Worm (Caenorhabditis elegans) whole organism, late embryonic: ENCODE results near the gene srbc-24.

ENCODE experiments used
- C08G9.2 ChIP-seq: sonication (generic microtip); optimal IDR thresholded peaks from 2 replicates; lab custom pipeline; 2016; ENCODE audit warnings: mild to moderate bottlenecking, missing genetic modification characterization, moderate library complexity, missing compliant biosample characterization
- F13H6.1 ChIP-seq: sonication (generic microtip); optimal IDR thresholded peaks from 2 replicates; lab custom pipeline; 2016; ENCODE audit warnings: missing genetic modification characterization, missing compliant biosample characterization
- K02D7.2 ChIP-seq: sonication (generic microtip); optimal IDR thresholded peaks from 2 replicates; lab custom pipeline; 2017; ENCODE audit warnings: mild to moderate bottlenecking, missing genetic modification characterization, missing compliant biosample characterization
- K09A11.1 ChIP-seq: sonication (generic microtip); optimal IDR thresholded peaks from 2 replicates; lab custom pipeline; 2017; ENCODE audit warnings: antibody characterized with exemption, mild to moderate bottlenecking, missing genetic modification characterization, missing compliant biosample characterization; ENCODE audit not compliant: insufficient read depth
- ahr-1 ChIP-seq: sonication (generic microtip); optimal IDR thresholded peaks from 2 replicates; lab custom pipeline; 2016; ENCODE audit warnings: missing genetic modification characterization, missing compliant biosample characterization
- ama-1 ChIP-seq: fragments of 150-350 bp; optimal IDR thresholded peaks from 2 replicates; lab custom pipeline; 2014
- ceh-14 ChIP-seq: sonication (generic microtip); optimal IDR thresholded peaks from 2 replicates; lab custom pipeline; 2016; ENCODE audit warnings: missing genotype, missing genetic modification characterization, missing compliant biosample characterization
- ceh-19 ChIP-seq: fragments of 200-800 bp; sonication (Bioruptor generic); optimal IDR thresholded peaks from 2 replicates; lab custom pipeline; 2018; ENCODE audit warnings: mild to moderate bottlenecking, missing genetic modification characterization, missing compliant biosample characterization
- ceh-24 ChIP-seq: sonication (generic microtip); optimal IDR thresholded peaks from 2 replicates; lab custom pipeline; 2016; ENCODE audit warnings: mild to moderate bottlenecking, missing genetic modification characterization, missing compliant biosample characterization
- ceh-30 ChIP-seq: fragments of 150-350 bp; optimal IDR thresholded peaks from 2 replicates; lab custom pipeline; 2014; ENCODE audit warnings: missing biosample characterization, missing genetic modification characterization
- ceh-31 ChIP-seq: sonication (generic microtip); optimal IDR thresholded peaks from 2 replicates; lab custom pipeline; 2016; ENCODE audit warnings: missing genetic modification characterization, missing compliant biosample characterization
- ceh-6 ChIP-seq: fragments of 200-800 bp; sonication (Bioruptor generic); optimal IDR thresholded peaks from 2 replicates; lab custom pipeline; 2018; ENCODE audit warnings: mild to moderate bottlenecking, missing genetic modification characterization, missing compliant biosample characterization
- ceh-9 ChIP-seq: sonication (generic microtip); optimal IDR thresholded peaks from 2 replicates; lab custom pipeline; 2016; ENCODE audit warnings: mild to moderate bottlenecking, missing genetic modification characterization, inconsistent platforms, missing compliant biosample characterization
- che-1 ChIP-seq: sonication (generic microtip); optimal IDR thresholded peaks from 2 replicates; lab custom pipeline; 2016; ENCODE audit warnings: mild to moderate bottlenecking, missing genetic modification characterization, missing compliant biosample characterization
- elt-2 ChIP-seq: sonication (generic microtip); optimal IDR thresholded peaks from 2 replicates; lab custom pipeline; 2016; ENCODE audit warnings: missing genetic modification reagents, missing genetic modification characterization, missing compliant biosample characterization
- elt-4 ChIP-seq: sonication (generic microtip); optimal IDR thresholded peaks from 2 replicates; lab custom pipeline; 2016; ENCODE audit warnings: missing genetic modification characterization, missing compliant biosample characterization
- eyg-1 ChIP-seq: sonication (generic microtip); optimal IDR thresholded peaks from 2 replicates; lab custom pipeline; 2016; ENCODE audit warnings: missing genotype, missing genetic modification characterization, missing compliant biosample characterization
- gmeb-2 ChIP-seq: sonication (generic microtip); optimal IDR thresholded peaks from 2 replicates; lab custom pipeline; 2016; ENCODE audit warnings: missing genetic modification characterization, inconsistent platforms, missing compliant biosample characterization
- hlh-13 ChIP-seq: fragments of 200-800 bp; sonication (Bioruptor generic); optimal IDR thresholded peaks from 2 replicates; lab custom pipeline; 2018; ENCODE audit warnings: mild to moderate bottlenecking, missing genetic modification characterization, missing compliant biosample characterization
- hlh-6 ChIP-seq: sonication (generic microtip); optimal IDR thresholded peaks from 2 replicates; lab custom pipeline; 2016; ENCODE audit warnings: missing genotype, missing genetic modification characterization, missing compliant biosample characterization
- hlh-8 ChIP-seq: sonication (generic microtip); optimal IDR thresholded peaks from 2 replicates; lab custom pipeline; 2016; ENCODE audit warnings: missing genotype, missing genetic modification characterization, missing compliant biosample characterization
- lim-6 ChIP-seq: sonication (generic microtip); optimal IDR thresholded peaks from 2 replicates; lab custom pipeline; 2016; ENCODE audit warnings: missing genetic modification characterization, missing compliant biosample characterization
- madf-2 ChIP-seq: sonication (generic microtip); optimal IDR thresholded peaks from 2 replicates; lab custom pipeline; 2017; ENCODE audit warnings: missing genetic modification characterization, missing compliant biosample characterization
- mec-3 ChIP-seq: sonication (generic microtip); optimal IDR thresholded peaks from 2 replicates; lab custom pipeline; 2016; ENCODE audit warnings: borderline replicate concordance, missing genetic modification characterization, missing compliant biosample characterization
- nhr-11 ChIP-seq: fragments of 150-350 bp; optimal IDR thresholded peaks from 2 replicates; lab custom pipeline; 2014; ENCODE audit warnings: missing biosample characterization, missing genetic modification characterization
- pax-1 ChIP-seq: fragments of 150-350 bp; optimal IDR thresholded peaks from 2 replicates; lab custom pipeline; 2014; ENCODE audit warnings: missing biosample characterization, missing genetic modification characterization
- pha-2 ChIP-seq: sonication (generic microtip); optimal IDR thresholded peaks from 2 replicates; lab custom pipeline; 2017; ENCODE audit warnings: mild to moderate bottlenecking, missing genetic modification characterization, missing compliant biosample characterization
- pha-4 ChIP-seq: fragments of 150-350 bp; optimal IDR thresholded peaks from 2 replicates; lab custom pipeline; 2018; ENCODE audit warnings: missing biosample characterization, missing genetic modification reagents, missing genetic modification characterization
- pros-1 ChIP-seq: fragments of 150-350 bp; optimal IDR thresholded peaks from 2 replicates; lab custom pipeline; 2014; ENCODE audit warnings: missing biosample characterization, missing genetic modification reagents, missing genetic modification characterization
- sdc-2 ChIP-seq: sonication (generic microtip); optimal IDR thresholded peaks from 2 replicates; lab custom pipeline; 2016; ENCODE audit warnings: missing genotype, missing genetic modification characterization, missing compliant biosample characterization
- syd-9 ChIP-seq: sonication (generic microtip); optimal IDR thresholded peaks from 2 replicates; lab custom pipeline; 2016; ENCODE audit warnings: mild to moderate bottlenecking, missing genetic modification characterization, moderate library complexity, missing compliant biosample characterization
- tbx-7 ChIP-seq: sonication (generic microtip); optimal IDR thresholded peaks from 2 replicates; lab custom pipeline; 2016; ENCODE audit warnings: missing genotype, missing genetic modification characterization, missing compliant biosample characterization
- ttx-3 ChIP-seq: sonication (generic microtip); optimal IDR thresholded peaks from 2 replicates; lab custom pipeline; 2016; ENCODE audit warnings: missing genetic modification reagents, missing genetic modification characterization, missing compliant biosample characterization
- unc-86 ChIP-seq: sonication (generic microtip); optimal IDR thresholded peaks from 2 replicates; lab custom pipeline; 2016; ENCODE audit warnings: missing genetic modification characterization, missing compliant biosample characterization

The srbc-24 gene

ce11 chrV:2118574-2118973 lies 33.0 kb upstream of the srbc-24 start, which contains the start of gene bgnt-1.2:
bgnt-1.2 (minus strand) TSS chrV:2118674.
- TF ChIP-seq lim-6 (tag; lab: Kevin White, UChicago), result no peak
- TF ChIP-seq gmeb-2, result no peak
- no peak for TF ChIP-seq pha-2 (tag; lab: Kevin White, UChicago)
- no peak for TF ChIP-seq pax-1 (tag; lab: Kevin White, UChicago)
- no peak for TF ChIP-seq K02D7.2 (tag; lab: Kevin White, UChicago)
- TF ChIP-seq syd-9 (tag; lab: Kevin White, UChicago), result no peak

ce11 chrV:2119529-2119928 lies 32.0 kb upstream of the srbc-24 start, which contains the start of gene F22F7.11:
F22F7.11 (plus strand) TSS chrV:2119829.
- TF ChIP-seq hlh-8 (tag; lab: Kevin White, UChicago) (no peak), madf-2 (tag; lab: Kevin White, UChicago) (no peak), unc-86 (tag; lab: Kevin White, UChicago) (no peak), eyg-1 (tag; lab: Kevin White, UChicago) (no peak), ceh-30 (tag; lab: Kevin White, UChicago) (no peak), ahr-1 (tag; lab: Kevin White, UChicago) (no peak), nhr-11 (no peak), elt-4 (tag; lab: Kevin White, UChicago) (no peak), pros-1 (tag; lab: Kevin White, UChicago) (no peak), elt-2 (tag; lab: Kevin White, UChicago) (no peak), ttx-3 (tag; lab: Kevin White, UChicago) (no peak), che-1 (no peak), ceh-6 (GFP tag; lab: Kevin White, UChicago) (no peak), tbx-7 (no peak), mec-3 (no peak), hlh-6 (tag; lab: Kevin White, UChicago) (no peak), sdc-2 (tag; lab: Kevin White, UChicago) (no peak), ceh-9 (no peak), gmeb-2 (no peak)

- no peak for TF ChIP-seq pha-4 (tag; lab: Kevin White, UChicago)
- TF ChIP-seq F13H6.1, result no peak
- no peak for TF ChIP-seq ceh-31
- no peak for TF ChIP-seq ama-1 (lab: Kevin White, UChicago)
- TF ChIP-seq elt-2 (tag; lab: Kevin White, UChicago), result no peak
- no peak for TF ChIP-seq hlh-13 (GFP tag; lab: Kevin White, UChicago)
- no peak for TF ChIP-seq nhr-11
- no peak for TF ChIP-seq tbx-7
- no peak for TF ChIP-seq ceh-14 (tag; lab: Kevin White, UChicago)
- no peak for TF ChIP-seq K02D7.2 (tag; lab: Kevin White, UChicago)
- TF ChIP-seq ceh-24 (tag; lab: Kevin White, UChicago), result no peak
Observed at ce11 chrV:2121910-2122362, 29.6 kb upstream of the srbc-24 start, which contains the start of gene F22F7.8. F22F7.8 (minus strand) TSS chrV:2121960.

ce11 chrV:2122517-2122916 lies 29.0 kb upstream of the srbc-24 start, which contains the start of gene F22F7.2:
F22F7.2 (plus strand) TSS chrV:2122782.
- peak; percentile 6 for TF ChIP-seq elt-2 (tag; lab: Kevin White, UChicago)
- TF ChIP-seq ceh-30 (tag; lab: Kevin White, UChicago), result no peak
- TF ChIP-seq eyg-1 (tag; lab: Kevin White, UChicago), result no peak

ce11 chrV:2123164-2123563 lies 28.4 kb upstream of the srbc-24 start:
- TF ChIP-seq K09A11.1 (tag; lab: Kevin White, UChicago) (no peak), gmeb-2 (no peak), pax-1 (tag; lab: Kevin White, UChicago) (no peak), ceh-19 (no peak), ceh-14 (tag; lab: Kevin White, UChicago) (no peak), C08G9.2 (tag; lab: Kevin White, UChicago) (no peak)
- TF ChIP-seq, all 69 proteins: peak for 0
